Worm (Caenorhabditis elegans): Measurements from ENCODE around the gene B0035.18.
A peak's percentile ranks its signal among the peaks of the same experiment; 100 is the strongest.

Gene B0035.18

ce11 chrIV:11319884-11320362 is at the start of gene B0035.18:
Gene B0035.18, plus strand, starts transcription at chrIV:11320312.
- TF ChIP-seq nhr-25 (tag; optimal IDR thresholded peaks at IDR 0.05) (no peak), nhr-12 (tag; optimal IDR thresholded peaks at IDR 0.05) (no peak), nhr-67 (tag; optimal IDR thresholded peaks at IDR 0.05) (no peak), lsy-12 (tag; optimal IDR thresholded peaks at IDR 0.05) (no peak), egl-27 (tag; optimal IDR thresholded peaks at IDR 0.05) (no peak)

ce11 chrIV:11271262-11271661 is 48.9 kb upstream of the B0035.18 start, which contains the start of gene nhr-7:
Gene nhr-7, minus strand, starts transcription at chrIV:11271362.
- TF ChIP-seq ztf-4 (tag; optimal IDR thresholded peaks at IDR 0.05) (no peak), pha-4 (tag; optimal IDR thresholded peaks at IDR 0.05) (peak; percentile 72), lin-39 (tag; optimal IDR thresholded peaks at IDR 0.05) (no peak), unc-39 (tag; optimal IDR thresholded peaks at IDR 0.05) (no peak), mml-1 (tag; optimal IDR thresholded peaks at IDR 0.05) (no peak)

ce11 chrIV:11273151-11273550 is 47.0 kb upstream of the B0035.18 start, which contains the start of gene gtl-2:
Gene gtl-2, plus strand, starts transcription at chrIV:11273451.
- no peak for TF ChIP-seq fos-1 (tag; optimal IDR thresholded peaks at IDR 0.05)
- TF ChIP-seq lin-15B (tag; optimal IDR thresholded peaks at IDR 0.05) = no peak
- TF ChIP-seq nhr-67 (tag; optimal IDR thresholded peaks at IDR 0.05) = no peak
- no peak for TF ChIP-seq mml-1 (tag; optimal IDR thresholded peaks at IDR 0.05)
- TF ChIP-seq ceh-9 (tag; optimal IDR thresholded peaks at IDR 0.05) = no peak
- no peak for TF ChIP-seq elt-2 (tag; optimal IDR thresholded peaks at IDR 0.05)
- TF ChIP-seq ceh-28 (tag; optimal IDR thresholded peaks at IDR 0.05) = no peak
- no peak for TF ChIP-seq zag-1 (tag; optimal IDR thresholded peaks at IDR 0.05)
- TF ChIP-seq nhr-28 (tag; optimal IDR thresholded peaks at IDR 0.05) = no peak
- no peak for TF ChIP-seq elt-3 (tag; optimal IDR thresholded peaks at IDR 0.05)
- no peak for TF ChIP-seq ama-1 (optimal IDR thresholded peaks at IDR 0.05)
- no peak for TF ChIP-seq nhr-76 (tag; optimal IDR thresholded peaks at IDR 0.05)
- TF ChIP-seq unc-62 (GFP tag; optimal IDR thresholded peaks at IDR 0.05) = no peak
- no peak for TF ChIP-seq nhr-43 (tag; optimal IDR thresholded peaks at IDR 0.05; ENCODE audit: poor library complexity, severe bottlenecking)
- TF ChIP-seq lin-39 (tag; optimal IDR thresholded peaks at IDR 0.05) = no peak
- TF ChIP-seq ceh-16 (tag; optimal IDR thresholded peaks at IDR 0.05) = no peak
- TF ChIP-seq hmg-11 (tag; optimal IDR thresholded peaks at IDR 0.05) = no peak
- TF ChIP-seq snpc-4 (tag; optimal IDR thresholded peaks at IDR 0.05) = no peak
- no peak for TF ChIP-seq pqm-1 (tag; optimal IDR thresholded peaks at IDR 0.05)

- no peak for TF ChIP-seq elt-2 (tag; optimal IDR thresholded peaks at IDR 0.05)
- no peak for TF ChIP-seq aly-2 (tag; optimal IDR thresholded peaks at IDR 0.05)
- TF ChIP-seq ceh-16 (tag; optimal IDR thresholded peaks at IDR 0.05) = no peak
- TF ChIP-seq ceh-28 (tag; optimal IDR thresholded peaks at IDR 0.05) = no peak
- no peak for TF ChIP-seq unc-62 (GFP tag; optimal IDR thresholded peaks at IDR 0.05)
- no peak for TF ChIP-seq nhr-11 (tag; optimal IDR thresholded peaks at IDR 0.05)
- TF ChIP-seq hmg-11 (tag; optimal IDR thresholded peaks at IDR 0.05) = no peak
- TF ChIP-seq snpc-4 (tag; optimal IDR thresholded peaks at IDR 0.05) = no peak
- TF ChIP-seq nhr-12 (tag; optimal IDR thresholded peaks at IDR 0.05) = no peak
- TF ChIP-seq lin-39 (tag; optimal IDR thresholded peaks at IDR 0.05) = no peak
- no peak for TF ChIP-seq nfya-1 (tag; optimal IDR thresholded peaks at IDR 0.05; ENCODE audit: insufficient read depth)
- TF ChIP-seq daf-12 (tag; optimal IDR thresholded peaks at IDR 0.05) = no peak
- no peak for TF ChIP-seq mdl-1 (tag; optimal IDR thresholded peaks at IDR 0.05)
- no peak for TF ChIP-seq fkh-10 (GFP tag; optimal IDR thresholded peaks at IDR 0.05)
- no peak for TF ChIP-seq nhr-25 (tag; optimal IDR thresholded peaks at IDR 0.05)
Measured at ce11 chrIV:11276026-11276425, 44.1 kb upstream of the B0035.18 start.

- TF ChIP-seq ceh-16 (tag; optimal IDR thresholded peaks at IDR 0.05) = no peak
- TF ChIP-seq pqm-1 (tag; optimal IDR thresholded peaks at IDR 0.05) = peak; percentile 93
- peak; percentile 53 for TF ChIP-seq fos-1 (tag; optimal IDR thresholded peaks at IDR 0.05)
- peak; percentile 42 for TF ChIP-seq skn-1 (tag; optimal IDR thresholded peaks at IDR 0.05)
- TF ChIP-seq elt-2 (tag; optimal IDR thresholded peaks at IDR 0.05) = peak; percentile 98
- no peak for TF ChIP-seq fkh-10 (GFP tag; optimal IDR thresholded peaks at IDR 0.05)
- peak; percentile 78 for TF ChIP-seq jun-1 (tag; optimal IDR thresholded peaks at IDR 0.05)
- TF ChIP-seq pha-4 (tag; optimal IDR thresholded peaks at IDR 0.05) = peak; percentile 95
Measured at ce11 chrIV:11284102-11284531, 36.0 kb upstream of the B0035.18 start.

Data from whole organism, L3 larva.